Worm (Caenorhabditis elegans): ENCODE data around the gene Y26G10.4.

DNA sequence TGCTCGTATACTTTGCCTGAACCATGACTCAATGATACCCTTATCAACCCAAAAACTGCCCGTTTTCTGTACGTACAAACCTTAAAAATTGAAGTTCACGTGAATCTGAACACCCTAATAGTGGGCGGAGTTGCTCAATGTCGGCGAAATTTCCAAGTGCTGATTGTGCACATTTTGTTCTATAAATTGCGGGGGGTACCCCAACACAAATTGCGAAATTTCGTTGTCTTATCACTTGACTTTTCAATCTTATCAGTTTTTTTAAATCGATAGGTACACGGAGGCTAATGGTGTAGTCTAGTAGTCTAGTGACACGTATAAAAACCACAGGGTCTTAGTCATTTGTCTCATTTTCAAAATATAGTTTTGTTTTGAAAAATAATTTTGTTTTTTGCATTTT, 39.8 kb downstream of the Y26G10.4 start, which contains the start of gene fbxa-108:
- no peak for TF ChIP-seq zip-8 (tag; optimal IDR thresholded peaks at IDR 0.05)
- TF ChIP-seq lin-32 (GFP tag; optimal IDR thresholded peaks at IDR 0.05), result no peak
- no peak for TF ChIP-seq unc-62 (GFP tag; optimal IDR thresholded peaks at IDR 0.05)
- TF ChIP-seq tbx-8 (GFP tag; optimal IDR thresholded peaks at IDR 0.05), result no peak
- no peak for TF ChIP-seq unc-39 (tag; optimal IDR thresholded peaks at IDR 0.05)

All from whole organism, mixed stage, embryonic.